Worm (Caenorhabditis elegans): Measurements from ENCODE around the gene puf-5.

puf-5 gene

ce11 chrII:8566806-8567266 is 8.5 kb upstream of the puf-5 start, which contains the start of gene F54C9.3:
TSS of gene F54C9.3 (minus strand) at chrII:8566856.
- TF ChIP-seq dao-5 (tag; optimal IDR thresholded peaks at IDR 0.05) (no peak), W03F9.2 (tag; optimal IDR thresholded peaks at IDR 0.05) (no peak), him-1 (tag; optimal IDR thresholded peaks at IDR 0.05) (no peak)

DNA sequence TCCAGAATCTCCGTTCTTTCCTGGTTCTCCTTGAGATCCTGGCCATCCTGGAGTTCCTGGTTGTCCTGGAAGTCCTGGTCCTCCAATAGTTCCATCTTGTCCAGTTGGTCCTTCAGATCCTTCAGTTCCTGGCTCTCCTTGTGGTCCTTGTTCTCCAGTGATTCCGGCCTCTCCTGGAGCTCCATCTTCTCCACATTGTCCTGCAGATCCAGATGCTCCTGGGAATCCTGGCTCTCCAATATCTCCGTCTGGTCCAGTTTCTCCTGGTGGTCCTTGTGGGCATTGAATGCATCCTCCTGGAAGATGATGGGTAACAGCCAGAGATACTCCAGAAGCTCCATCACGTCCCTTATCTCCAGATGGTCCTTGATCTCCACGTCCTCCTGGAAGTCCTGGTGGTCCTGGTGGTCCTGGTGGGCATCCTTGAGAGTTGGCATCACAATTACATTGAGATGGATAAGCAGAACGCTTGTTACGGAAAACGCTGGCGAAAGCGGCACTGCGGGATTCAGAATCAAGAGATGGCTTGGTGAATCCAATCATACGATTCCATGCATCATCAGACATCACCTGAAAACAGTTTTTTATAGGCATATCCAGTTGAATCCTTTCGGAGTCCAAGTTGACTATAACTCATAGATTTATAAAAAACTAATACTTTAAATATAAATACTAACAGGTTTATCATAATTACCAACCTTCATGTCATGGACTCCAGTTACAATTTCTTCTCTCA is 6.9 kb upstream of the puf-5 start:
- TF ChIP-seq dao-5 (tag; optimal IDR thresholded peaks at IDR 0.05) (no peak), W03F9.2 (tag; optimal IDR thresholded peaks at IDR 0.05) (no peak), him-1 (tag; optimal IDR thresholded peaks at IDR 0.05) (no peak)

DNA sequence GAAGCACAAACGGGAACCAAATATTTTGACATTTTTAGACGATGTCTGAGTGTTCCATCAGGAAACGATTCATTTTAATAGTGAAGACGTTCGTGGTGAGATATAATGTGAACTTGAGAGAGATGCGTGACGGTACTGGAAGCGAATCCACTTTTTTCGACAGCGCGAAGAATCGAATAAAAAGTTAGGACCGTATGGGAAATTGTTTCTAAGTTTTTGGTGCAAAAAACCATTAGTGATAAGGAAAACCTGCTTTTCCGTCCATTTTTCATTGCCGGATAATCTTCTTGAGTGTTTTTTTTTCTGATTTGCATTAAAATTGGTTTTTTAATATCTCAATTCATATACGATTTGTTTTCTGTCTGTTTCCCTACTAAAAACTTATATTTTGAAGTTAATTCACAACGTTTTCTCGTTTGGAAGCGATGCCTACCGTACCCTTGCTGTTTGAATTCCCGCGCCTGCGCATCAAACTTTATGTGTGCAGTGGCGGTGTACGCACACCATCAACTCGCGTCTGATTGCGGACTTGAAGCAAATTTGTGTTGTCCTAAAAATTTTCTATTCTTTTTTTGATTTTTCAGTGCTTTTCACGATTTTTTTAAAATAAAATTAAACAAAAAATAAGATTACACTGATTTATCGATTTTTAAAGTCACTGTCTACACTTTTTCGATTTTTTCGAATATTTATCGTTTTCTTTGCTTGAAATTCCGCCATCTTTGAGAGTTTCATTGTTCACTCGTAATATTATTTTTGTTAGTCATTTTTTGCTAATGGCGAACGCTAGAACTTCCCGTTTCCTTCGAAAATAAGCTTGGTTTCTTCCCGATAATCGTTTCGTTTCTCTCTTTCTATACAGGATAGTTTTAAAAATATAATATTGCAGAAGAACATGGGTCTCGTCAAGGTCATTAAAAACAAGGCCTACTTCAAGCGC is 6.0 kb upstream of the puf-5 start, which contains the start of the genes col-38 and rpl-5:
col-38 (minus strand) TSS at position 51 of the 940 bp plus-strand sequence.
rpl-5 (plus strand) TSS at position 890 of the 940 bp plus-strand sequence.
- TF ChIP-seq W03F9.2 (tag; optimal IDR thresholded peaks at IDR 0.05) (peak; percentile 97), dao-5 (tag; optimal IDR thresholded peaks at IDR 0.05) (no peak), him-1 (tag; optimal IDR thresholded peaks at IDR 0.05) (peak; percentile 1)

- TF ChIP-seq dao-5 (tag; optimal IDR thresholded peaks at IDR 0.05) (no peak), W03F9.2 (tag; optimal IDR thresholded peaks at IDR 0.05) (no peak), him-1 (tag; optimal IDR thresholded peaks at IDR 0.05) (no peak)
These were observed 4.4 kb upstream of the puf-5 start, which contains the start of gene bcs-1 for ce11 chrII:8570977-8571376. TSS of gene bcs-1 (plus strand) at chrII:8571085.

ce11 chrII:8573044-8573443 is 2.3 kb upstream of the puf-5 start, which contains the start of gene F54C9.7:
TSS of gene F54C9.7 (plus strand) at chrII:8573344.
- TF ChIP-seq him-1 (tag; optimal IDR thresholded peaks at IDR 0.05): no peak
- TF ChIP-seq W03F9.2 (tag; optimal IDR thresholded peaks at IDR 0.05): no peak
- no peak for TF ChIP-seq dao-5 (tag; optimal IDR thresholded peaks at IDR 0.05)

ce11 chrII:8577509-8578099 is 2.3 kb downstream of the puf-5 start, which contains the start of gene F54C9.9:
TSS of gene F54C9.9 (plus strand) at chrII:8578049.
- TF ChIP-seq W03F9.2 (tag; optimal IDR thresholded peaks at IDR 0.05): no peak
- TF ChIP-seq him-1 (tag; optimal IDR thresholded peaks at IDR 0.05): no peak
- no peak for TF ChIP-seq dao-5 (tag; optimal IDR thresholded peaks at IDR 0.05)

DNA sequence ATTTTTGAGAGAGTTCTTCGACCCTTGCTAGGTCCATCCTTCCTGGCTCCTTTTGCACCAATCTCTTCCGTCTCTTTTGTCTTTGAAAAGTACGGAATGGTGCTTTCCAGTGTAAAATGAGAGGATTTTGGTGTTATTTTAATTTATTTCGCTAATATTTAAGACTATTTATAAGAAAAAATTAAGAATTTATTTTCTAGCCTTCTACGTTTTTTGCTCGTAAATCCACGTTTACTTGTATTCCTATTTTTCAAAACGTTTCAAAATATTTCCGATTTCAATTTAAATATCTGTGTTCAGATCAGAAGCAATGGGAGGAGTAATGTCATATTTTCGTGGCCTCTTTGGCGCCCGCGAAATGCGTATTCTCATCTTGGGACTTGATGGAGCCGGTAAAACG is 6.4 kb downstream of the puf-5 start, which contains the start of gene arl-1:
arl-1 (plus strand) TSS at position 301 of the 400 bp plus-strand sequence.
- TF ChIP-seq him-1 (tag; optimal IDR thresholded peaks at IDR 0.05) (no peak), W03F9.2 (tag; optimal IDR thresholded peaks at IDR 0.05) (no peak), dao-5 (tag; optimal IDR thresholded peaks at IDR 0.05) (no peak)

- TF ChIP-seq dao-5 (tag; optimal IDR thresholded peaks at IDR 0.05) (no peak), W03F9.2 (tag; optimal IDR thresholded peaks at IDR 0.05) (no peak), him-1 (tag; optimal IDR thresholded peaks at IDR 0.05) (no peak)
These were observed 7.7 kb downstream of the puf-5 start for ce11 chrII:8583035-8583434.

- TF ChIP-seq W03F9.2 (tag; optimal IDR thresholded peaks at IDR 0.05): no peak
- TF ChIP-seq dao-5 (tag; optimal IDR thresholded peaks at IDR 0.05): no peak
- TF ChIP-seq him-1 (tag; optimal IDR thresholded peaks at IDR 0.05): no peak
These were observed 9.8 kb downstream of the puf-5 start, which contains the start of gene F54C9.11 for ce11 chrII:8585036-8585627. TSS of gene F54C9.11 (minus strand) at chrII:8585086.

- TF ChIP-seq dao-5 (tag; optimal IDR thresholded peaks at IDR 0.05) (no peak), him-1 (tag; optimal IDR thresholded peaks at IDR 0.05) (no peak), W03F9.2 (tag; optimal IDR thresholded peaks at IDR 0.05) (no peak)
These were observed 10.6 kb downstream of the puf-5 start for ce11 chrII:8585921-8586320.

- no peak for TF ChIP-seq W03F9.2 (tag; optimal IDR thresholded peaks at IDR 0.05)
- no peak for TF ChIP-seq him-1 (tag; optimal IDR thresholded peaks at IDR 0.05)
- TF ChIP-seq dao-5 (tag; optimal IDR thresholded peaks at IDR 0.05): no peak
These were observed 12.4 kb downstream of the puf-5 start for ce11 chrII:8587660-8588230.

DNA sequence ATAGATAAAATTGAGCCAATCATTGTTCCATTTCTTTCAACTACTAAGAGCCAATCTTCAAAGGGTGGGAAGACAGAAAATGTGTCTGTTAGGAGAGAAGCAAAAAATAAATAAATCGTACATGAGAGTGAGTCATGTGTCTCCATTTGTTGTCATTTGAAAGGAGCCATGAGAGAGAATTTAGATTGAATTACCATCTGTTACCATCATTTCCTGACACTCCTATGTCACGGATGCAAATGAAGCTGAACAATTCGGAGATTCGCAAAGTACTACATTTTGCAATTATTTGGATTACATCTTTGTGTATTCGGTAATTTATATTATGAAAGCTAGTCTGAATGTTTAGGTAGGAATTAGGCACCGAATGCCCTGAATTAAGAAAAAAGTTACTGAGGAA is 13.1 kb downstream of the puf-5 start:
- no peak for TF ChIP-seq him-1 (tag; optimal IDR thresholded peaks at IDR 0.05)
- no peak for TF ChIP-seq dao-5 (tag; optimal IDR thresholded peaks at IDR 0.05)

Data from whole organism, L4/young adult.